Fruit fly (Drosophila melanogaster): ENCODE data around the gene CG42324.

CG42324 gene

DNA sequence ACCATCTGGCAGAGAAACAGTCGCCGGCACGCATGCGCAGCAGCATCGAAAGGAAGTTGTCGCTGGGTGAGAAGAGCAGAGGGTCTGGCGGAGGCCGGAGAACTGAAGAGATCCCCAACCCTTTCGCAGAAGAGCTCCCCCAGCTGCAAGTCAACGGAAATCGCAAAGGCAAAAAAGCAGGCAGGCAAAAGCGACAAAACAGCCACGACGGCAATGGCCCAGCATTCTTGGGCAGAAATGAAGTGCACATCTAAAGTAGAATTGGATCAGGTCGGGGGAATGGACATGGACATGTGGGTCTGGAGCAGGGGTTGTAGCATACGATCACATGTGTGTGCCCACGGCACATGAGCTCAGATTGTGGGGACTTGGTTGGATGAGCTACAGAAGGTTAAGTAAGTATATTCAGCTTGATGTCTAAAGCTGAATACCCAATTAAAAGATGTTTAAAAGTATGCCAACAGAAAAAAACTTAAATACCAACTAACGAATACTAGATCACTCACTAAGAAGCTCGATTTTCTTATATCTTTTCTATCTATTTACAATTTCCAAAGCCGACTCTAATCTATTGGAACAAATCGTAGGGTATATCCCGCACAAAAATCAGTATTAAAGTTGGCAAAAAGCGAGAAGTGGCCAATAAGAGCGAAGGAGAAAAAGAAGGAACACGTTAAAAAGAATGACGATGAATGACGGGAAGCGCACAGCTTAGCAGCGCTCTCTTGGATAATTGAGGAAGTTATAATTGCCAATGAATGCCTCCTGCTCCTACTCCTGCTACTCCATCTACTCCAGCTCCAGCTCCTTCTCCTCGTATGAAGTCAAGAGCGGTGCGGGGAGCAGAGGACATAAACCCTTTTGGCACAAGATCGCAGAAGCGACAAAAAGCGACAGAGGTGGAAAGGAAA, 30.2 kb upstream of the CG42324 start:
- TF ChIP-seq CG11762 (GFP tag; optimal IDR thresholded peaks at IDR 0.05; ENCODE audit: insufficient read depth) (no peak), OdsH (GFP tag; optimal IDR thresholded peaks at IDR 0.05) (peak; percentile 15), CG7368 (GFP tag; optimal IDR thresholded peaks at IDR 0.05) (peak; percentile 18), Gug (GFP tag; IDR thresholded peaks at IDR 0.05) (no peak), pdm3 (GFP tag; optimal IDR thresholded peaks at IDR 0.05) (peak; percentile 35), dsx (GFP tag; optimal IDR thresholded peaks at IDR 0.05; ENCODE audit: poor library complexity, severe bottlenecking) (peak; percentile 71), CG11294 (GFP tag; IDR thresholded peaks at IDR 0.05) (no peak), CG31627 (GFP tag; optimal IDR thresholded peaks at IDR 0.05) (peak; percentile 12), CG34406 (GFP tag; optimal IDR thresholded peaks at IDR 0.05) (peak; percentile 5), CG1621 (tag; optimal IDR thresholded peaks at IDR 0.05) (peak; percentile 36), achi (GFP tag; optimal IDR thresholded peaks at IDR 0.05) (peak; percentile 56), CG6276 (GFP tag; optimal IDR thresholded peaks at IDR 0.05) (no peak), net (GFP tag; optimal IDR thresholded peaks at IDR 0.05) (peak; percentile 24), CG16779 (tag; optimal IDR thresholded peaks at IDR 0.05) (no peak), cyc (GFP tag; optimal IDR thresholded peaks at IDR 0.05) (peak; percentile 10), CG6163 (GFP tag; IDR thresholded peaks at IDR 0.05) (peak; percentile 42; the same call in 2 of the 3 replicates), CG10631 (GFP tag; optimal IDR thresholded peaks at IDR 0.05) (peak; percentile 58), CG3032 (tag; optimal IDR thresholded peaks at IDR 0.05) (peak; percentile 78), fd59A (GFP tag; optimal IDR thresholded peaks at IDR 0.05) (peak; percentile 58), Eip75B (GFP tag; optimal IDR thresholded peaks at IDR 0.05) (peak; percentile 39), salr (GFP tag; optimal IDR thresholded peaks at IDR 0.05) (peak in 1 of 2 experiments; percentile 25), CG8319 (GFP tag; optimal IDR thresholded peaks at IDR 0.05) (no peak), esn (GFP tag; optimal IDR thresholded peaks at IDR 0.05) (peak; percentile 31), Lpt (GFP tag; optimal IDR thresholded peaks at IDR 0.05) (no peak), CG15336 (GFP tag; IDR thresholded peaks at IDR 0.05) (no peak), Hr4 (GFP tag; optimal IDR thresholded peaks at IDR 0.05) (no peak), CG11902 (GFP tag; optimal IDR thresholded peaks at IDR 0.05) (no peak), Sox14 (GFP tag; optimal IDR thresholded peaks at IDR 0.05) (peak; percentile 49), CG32006 (GFP tag; optimal IDR thresholded peaks at IDR 0.05) (no peak), Smox (GFP tag; optimal IDR thresholded peaks at IDR 0.05) (peak; percentile 36), eg (GFP tag; IDR thresholded peaks at IDR 0.05) (no peak), CG6808 (GFP tag; optimal IDR thresholded peaks at IDR 0.05) (peak; percentile 66), CG9139 (GFP tag; optimal IDR thresholded peaks at IDR 0.05) (peak; percentile 26), Sox102F (GFP tag; optimal IDR thresholded peaks at IDR 0.05) (peak; percentile 3), Hr39 (GFP tag; optimal IDR thresholded peaks at IDR 0.05) (peak; percentile 36), spab (GFP tag; optimal IDR thresholded peaks at IDR 0.05) (peak; percentile 59), vri (GFP tag; optimal IDR thresholded peaks at IDR 0.05) (peak; percentile 4), CG10669 (GFP tag; optimal IDR thresholded peaks at IDR 0.05) (peak; percentile 72), fd85E (GFP tag; optimal IDR thresholded peaks at IDR 0.05) (no peak), Sox15 (GFP tag; optimal IDR thresholded peaks at IDR 0.05) (no peak), svp (GFP tag) (peak; percentile 53), CG4318 (GFP tag; optimal IDR thresholded peaks at IDR 0.05) (no peak), dac (GFP tag; optimal IDR thresholded peaks at IDR 0.05) (no peak), CG6854 (GFP tag; optimal IDR thresholded peaks at IDR 0.05) (no peak), lz (GFP tag; optimal IDR thresholded peaks at IDR 0.05) (no peak), topi (GFP tag; optimal IDR thresholded peaks at IDR 0.05) (peak; percentile 56), Met (GFP tag; optimal IDR thresholded peaks at IDR 0.05) (peak; percentile 57), acj6 (GFP tag; optimal IDR thresholded peaks at IDR 0.05) (peak; percentile 45), Eip93F (GFP tag; optimal IDR thresholded peaks at IDR 0.05) (no peak), ss (GFP tag; optimal IDR thresholded peaks at IDR 0.05) (peak; percentile 55 to 79)
